Worm (Caenorhabditis elegans) whole organism, L4 larva: Measurements from ENCODE around the gene T04C12.9.

Experiments used
- F44E2.7 ChIP-seq: fragments of 200-800 bp; sonication (Bioruptor generic); IDR thresholded peaks from 2 replicates; pipeline ENCODE4 v2.1.2; 2022; ENCODE audit warnings: missing genetic modification characterization, missing compliant biosample characterization
- T20F7.1 ChIP-seq: fragments of 200-800 bp; sonication (Bioruptor generic); optimal IDR thresholded peaks from 2 replicates; lab custom pipeline; 2018; ENCODE audit warnings: mild to moderate bottlenecking, missing genetic modification characterization, missing compliant biosample characterization
- Y48G9A.11 ChIP-seq: fragments of 200-800 bp; sonication (Bioruptor generic); IDR thresholded peaks from 2 replicates; pipeline ENCODE4 v1.3.6; 2022; ENCODE audit warnings: missing genetic modification reagents, missing genetic modification characterization, missing compliant biosample characterization
- ama-1 ChIP-seq: fragments of 150-350 bp; optimal IDR thresholded peaks from 2 replicates; lab custom pipeline; 2014; ENCODE audit warnings: inconsistent platforms, mixed read lengths
- arid-1 ChIP-seq: fragments of 200-800 bp; sonication (Bioruptor generic); conservative IDR thresholded peaks from 2 replicates; pipeline ENCODE4 v1.3.6; 2022; ENCODE audit warnings: missing genetic modification reagents, missing genetic modification characterization, missing compliant biosample characterization
- ctbp-1 ChIP-seq: fragments of 200-800 bp; sonication (Bioruptor generic); IDR thresholded peaks from 2 replicates; pipeline ENCODE4 v1.3.6; 2022; ENCODE audit warnings: missing genetic modification reagents, missing genetic modification characterization, missing compliant biosample characterization
- daf-12 ChIP-seq: fragments of 150-350 bp; optimal IDR thresholded peaks from 2 replicates; lab custom pipeline; 2014; ENCODE audit warnings: missing biosample characterization, missing genetic modification reagents, missing genetic modification characterization
- daf-16 ChIP-seq, 3 experiments: sonication (generic microtip); optimal IDR thresholded peaks; 2 replicates each; lab custom pipeline; 2016 to 2017; ENCODE audit warnings: missing genetic modification characterization in 3 of 3, missing genetic modification reagents in 3 of 3, mild to moderate bottlenecking in 2 of 3, missing compliant biosample characterization in 2 of 3, missing biosample characterization in 1 of 3, moderate library complexity in 1 of 3
- daf-8 ChIP-seq: fragments of 200-800 bp; sonication (Bioruptor generic); IDR thresholded peaks from 2 replicates; pipeline ENCODE4 v1.3.6; 2022; ENCODE audit warnings: missing genetic modification characterization, missing compliant biosample characterization
- egl-43 ChIP-seq: fragments of 200-800 bp; sonication (Bioruptor generic); IDR thresholded peaks from 2 replicates; pipeline ENCODE4 v1.3.6; 2022; ENCODE audit warnings: missing genetic modification reagents, missing genetic modification characterization, missing compliant biosample characterization
- fos-1 ChIP-seq: fragments of 150-350 bp; optimal IDR thresholded peaks from 2 replicates; lab custom pipeline; 2014; ENCODE audit warnings: missing biosample characterization, missing genetic modification characterization
- hif-1 ChIP-seq, 2 experiments: sonication (generic microtip); optimal IDR thresholded peaks; 2 replicates each; lab custom pipeline; 2016 to 2017; ENCODE audit warnings: missing compliant biosample characterization in 2 of 2, missing genetic modification characterization in 2 of 2, missing genetic modification reagents in 2 of 2, missing genotype in 2 of 2, mild to moderate bottlenecking in 1 of 2
- hlh-30 ChIP-seq: sonication (generic microtip); optimal IDR thresholded peaks from 2 replicates; lab custom pipeline; 2017; ENCODE audit warnings: antibody characterized with exemption, mild to moderate bottlenecking, missing genetic modification characterization, missing compliant biosample characterization; ENCODE audit not compliant: insufficient read depth
- lim-7 ChIP-seq: fragments of 200-800 bp; sonication (Bioruptor generic); IDR thresholded peaks from 2 replicates; pipeline ENCODE4 v1.3.6; 2022; ENCODE audit warnings: missing genetic modification characterization, missing compliant biosample characterization
- lin-15B ChIP-seq: fragments of 150-350 bp; sonication (generic microtip); optimal IDR thresholded peaks from 3 replicates; lab custom pipeline; 2014; ENCODE audit warnings: missing biosample characterization, missing genetic modification characterization
- lsy-2 ChIP-seq, 2 experiments: fragments of 150-350 bp in 1 of 2; sonication (generic microtip) in 1 of 2; optimal IDR thresholded peaks; 2 replicates each; lab custom pipeline; 2014 to 2017; ENCODE audit warnings: missing biosample characterization in 2 of 2, missing genetic modification characterization in 2 of 2
- madf-5 ChIP-seq, 2 experiments: fragments of 200-800 bp; sonication (Bioruptor generic); IDR thresholded peaks; 2 replicates each; pipeline ENCODE4 v1.3.6; 2022; ENCODE audit warnings: missing compliant biosample characterization in 2 of 2, missing genetic modification characterization in 2 of 2
- madf-9 ChIP-seq: fragments of 200-800 bp; sonication (Bioruptor generic); conservative IDR thresholded peaks from 2 replicates; pipeline ENCODE4 v1.3.6; 2022; ENCODE audit warnings: missing genetic modification reagents, missing genetic modification characterization, missing compliant biosample characterization
- mdl-1 ChIP-seq, 2 experiments: fragments of 150-350 bp in 1 of 2; sonication (generic microtip) in 1 of 2; optimal IDR thresholded peaks; 2 replicates each; lab custom pipeline; 2014 to 2017; ENCODE audit warnings: missing biosample characterization in 2 of 2, missing genetic modification characterization in 2 of 2
- nhr-25 ChIP-seq: sonication (generic microtip); optimal IDR thresholded peaks from 2 replicates; lab custom pipeline; 2017; ENCODE audit warnings: missing genetic modification characterization, mild to moderate bottlenecking, missing compliant biosample characterization, antibody characterized with exemption, moderate library complexity, borderline replicate concordance; ENCODE audit not compliant: insufficient read depth
- nhr-28 ChIP-seq: fragments of 150-350 bp; optimal IDR thresholded peaks from 2 replicates; lab custom pipeline; 2014; ENCODE audit warnings: missing biosample characterization, missing genetic modification characterization
- nhr-48 ChIP-seq: sonication (generic microtip); optimal IDR thresholded peaks from 2 replicates; lab custom pipeline; 2016; ENCODE audit warnings: mild to moderate bottlenecking, missing genetic modification characterization, missing compliant biosample characterization
- pqm-1 ChIP-seq: sonication (generic microtip); optimal IDR thresholded peaks from 2 replicates; lab custom pipeline; 2017; ENCODE audit warnings: missing biosample characterization, missing genetic modification characterization
- rbr-2 ChIP-seq: sonication (generic microtip); optimal IDR thresholded peaks from 2 replicates; lab custom pipeline; 2016; ENCODE audit warnings: missing genotype, missing genetic modification characterization, missing compliant biosample characterization
- set-16 ChIP-seq: fragments of 200-800 bp; sonication (Bioruptor generic); IDR thresholded peaks from 2 replicates; pipeline ENCODE4 v1.3.6; 2022; ENCODE audit warnings: missing genetic modification reagents, missing genetic modification characterization, missing compliant biosample characterization
- snpc-1.2 ChIP-seq: fragments of 200-800 bp; sonication (Bioruptor generic); IDR thresholded peaks from 2 replicates; pipeline ENCODE4 v1.3.6; 2022; ENCODE audit warnings: missing genetic modification reagents, missing genetic modification characterization, missing compliant biosample characterization
- spr-1 ChIP-seq: sonication (generic microtip); optimal IDR thresholded peaks from 2 replicates; lab custom pipeline; 2016; ENCODE audit warnings: mild to moderate bottlenecking, missing genetic modification characterization, missing compliant biosample characterization
- unc-62 ChIP-seq, 3 experiments: fragments of 150-350 bp in 1 of 3; sonication (generic microtip); optimal IDR thresholded peaks in 2 of 3; peaks in 1 of 3; 1 replicate in 1 of 3; 2 replicates in 2 of 3; lab custom pipeline; 2014 to 2017; ENCODE audit warnings: missing biosample characterization in 3 of 3, missing genetic modification characterization in 3 of 3, missing genetic modification reagents in 3 of 3, missing genotype in 1 of 3
- zag-1 ChIP-seq: fragments of 150-350 bp; optimal IDR thresholded peaks from 2 replicates; lab custom pipeline; 2014; ENCODE audit warnings: missing biosample characterization, missing genetic modification characterization
- zfp-2 ChIP-seq: sonication (generic microtip); optimal IDR thresholded peaks from 2 replicates; lab custom pipeline; 2016; ENCODE audit warnings: mild to moderate bottlenecking, missing genetic modification characterization, missing compliant biosample characterization
- zfp-3 ChIP-seq: fragments of 200-800 bp; sonication (Bioruptor generic); conservative IDR thresholded peaks from 2 replicates; pipeline ENCODE4 v1.3.6; 2022; ENCODE audit warnings: missing genetic modification reagents, missing genetic modification characterization, missing compliant biosample characterization

Gene T04C12.9

ce11 chrV:11065513-11065912 is 2.5 kb upstream of the T04C12.9 start, which contains the start of gene nlp-80 (continued):
- TF ChIP-seq ctbp-1 (GFP tag; lab: Robert Waterston, UW), result no peak

- TF ChIP-seq daf-16 (GFP tag; optimal IDR thresholded peaks at IDR 0.05; lab: Kevin White, UChicago) (peak in 1 of 2 experiments; percentile 65), daf-16 (tag; optimal IDR thresholded peaks at IDR 0.05; lab: Kevin White, UChicago) (no peak), hlh-30 (tag; lab: Kevin White, UChicago) (peak; percentile 62), unc-62 (GFP tag; optimal IDR thresholded peaks at IDR 0.05 in 1 of 2; lab: Kevin White, UChicago) (peak in 1 of 2 experiments; percentile 81), unc-62 (tag; optimal IDR thresholded peaks at IDR 0.05; lab: Kevin White, UChicago) (no peak), zag-1 (tag; lab: Kevin White, UChicago) (no peak), mdl-1 (tag; optimal IDR thresholded peaks at IDR 0.05; lab: Kevin White, UChicago) (peak in 1 of 2 experiments; percentile 14)
These were observed 1.1 kb downstream of the T04C12.9 start for ce11 chrV:11061887-11062286.

ce11 chrV:11060239-11060984 is 2.6 kb downstream of the T04C12.9 start, which contains the start of gene T04C12.11:
T04C12.11 (minus strand) TSS chrV:11060289.
- TF ChIP-seq lsy-2 (tag; optimal IDR thresholded peaks at IDR 0.05; lab: Kevin White, UChicago), result peak in 1 of 2 experiments; percentile 24
- TF ChIP-seq hlh-30 (tag; lab: Kevin White, UChicago), result peak; percentile 61
- peak; percentile 18 for TF ChIP-seq nhr-25 (tag; lab: Kevin White, UChicago)
- TF ChIP-seq T20F7.1 (GFP tag; lab: Kevin White, UChicago), result peak; percentile 34
- peak in 1 of 2 experiments; percentile 16 for TF ChIP-seq mdl-1 (tag; optimal IDR thresholded peaks at IDR 0.05; lab: Kevin White, UChicago)
- TF ChIP-seq zag-1 (tag; lab: Kevin White, UChicago), result no peak
- no peak for TF ChIP-seq madf-5 (GFP tag; IDR thresholded peaks at IDR 0.05; lab: Robert Waterston, UW)
- TF ChIP-seq nhr-48 (tag; lab: Kevin White, UChicago), result no peak
- no peak for TF ChIP-seq ama-1 (lab: Kevin White, UChicago)
- peak; percentile 23 for TF ChIP-seq nhr-28 (tag; lab: Kevin White, UChicago)

- no peak for TF ChIP-seq daf-8 (GFP tag; lab: Robert Waterston, UW)
- TF ChIP-seq madf-9 (GFP tag; lab: Robert Waterston, UW), result no peak
- no peak for TF ChIP-seq zfp-3 (GFP tag; lab: Robert Waterston, UW)
- TF ChIP-seq lim-7, result no peak
- no peak for TF ChIP-seq fos-1 (tag; lab: Kevin White, UChicago)
- TF ChIP-seq rbr-2, result no peak
- TF ChIP-seq daf-12 (tag; lab: Kevin White, UChicago), result no peak
- no peak for TF ChIP-seq pqm-1
- TF ChIP-seq zfp-2 (tag; lab: Kevin White, UChicago), result no peak
- no peak for TF ChIP-seq arid-1
- no peak for TF ChIP-seq set-16
- no peak for TF ChIP-seq lin-15B (tag; lab: Kevin White, UChicago)
- no peak for TF ChIP-seq Y48G9A.11
- TF ChIP-seq snpc-1.2 (GFP tag; lab: Robert Waterston, UW), result no peak
- TF ChIP-seq nhr-48 (tag; lab: Kevin White, UChicago), result no peak
- TF ChIP-seq hif-1 (tag; optimal IDR thresholded peaks at IDR 0.05; lab: Kevin White, UChicago), result no peak
- no peak for TF ChIP-seq F44E2.7 (GFP tag; lab: Robert Waterston, UW)
- no peak for TF ChIP-seq spr-1 (tag; lab: Kevin White, UChicago)
- TF ChIP-seq madf-5 (GFP tag; IDR thresholded peaks at IDR 0.05; lab: Robert Waterston, UW), result no peak
- TF ChIP-seq egl-43 (GFP tag; lab: Robert Waterston, UW), result no peak
These were observed 3.8 kb downstream of the T04C12.9 start, which contains the start of gene T04C12.1 for ce11 chrV:11059180-11059579. T04C12.1 (minus strand) TSS chrV:11059269.
